Fruit fly (Drosophila melanogaster) whole organism, embryonic: ENCODE measurements around the gene Evi5.

ENCODE experiments used
- Atf6 ChIP-seq: fragments of 200-800 bp; sonication (Bioruptor generic); IDR thresholded peaks from 2 replicates; pipeline ENCODE4 v1.3.6; 2022; ENCODE audit warnings: missing biosample characterization, missing genetic modification characterization
- CG10209 ChIP-seq: fragments of 200-800 bp; sonication (Bioruptor generic); optimal IDR thresholded peaks from 3 replicates; lab custom pipeline; 2017; ENCODE audit warnings: missing biosample characterization, mild to moderate bottlenecking, missing genetic modification characterization, missing genetic modification reagents
- CG10274 ChIP-seq: fragments of 200-800 bp; sonication (Bioruptor generic); optimal IDR thresholded peaks from 3 replicates; lab custom pipeline; 2017; ENCODE audit warnings: missing biosample characterization, mild to moderate bottlenecking, missing genetic modification characterization
- CG11456 ChIP-seq: fragments of 200-800 bp; sonication (Bioruptor generic); IDR thresholded peaks from 3 replicates; pipeline ENCODE4 v1.3.6; 2022; ENCODE audit warnings: missing biosample characterization, missing genetic modification characterization
- CG1233 ChIP-seq: fragments of 200-800 bp; sonication (Bioruptor generic); optimal IDR thresholded peaks from 4 replicates; lab custom pipeline; 2018; ENCODE audit warnings: missing biosample characterization, mild to moderate bottlenecking, missing genetic modification characterization
- CG14014 ChIP-seq: fragments of 200-800 bp; sonication (Bioruptor generic); IDR thresholded peaks from 2 replicates; pipeline ENCODE4 v1.3.6; 2022; ENCODE audit warnings: missing biosample characterization, missing genetic modification characterization
- CG14860 ChIP-seq: fragments of 200-800 bp; sonication (Bioruptor generic); IDR thresholded peaks from 3 replicates; pipeline ENCODE4 v1.3.6; 2022; ENCODE audit warnings: missing biosample characterization, missing genetic modification characterization; ENCODE audit not compliant: partially characterized antibody
- CG14965 ChIP-seq: fragments of 200-800 bp; sonication (Bioruptor generic); optimal IDR thresholded peaks from 2 replicates; lab custom pipeline; 2016; ENCODE audit warnings: missing biosample characterization, missing genetic modification characterization, borderline replicate concordance
- CG15073 ChIP-seq: fragments of 200-800 bp; sonication (Bioruptor generic); optimal IDR thresholded peaks from 2 replicates; lab custom pipeline; 2016; ENCODE audit warnings: missing biosample characterization, missing genetic modification characterization
- CG1647 ChIP-seq: fragments of 200-800 bp; sonication (Bioruptor generic); optimal IDR thresholded peaks from 3 replicates; lab custom pipeline; 2016; ENCODE audit warnings: missing biosample characterization, missing genetic modification characterization
- CG33213 ChIP-seq: fragments of 200-800 bp; sonication (Bioruptor generic); optimal IDR thresholded peaks from 3 replicates; lab custom pipeline; 2016; ENCODE audit warnings: missing biosample characterization, missing genetic modification characterization
- CG4328 ChIP-seq: fragments of 200-800 bp; sonication (Bioruptor generic); optimal IDR thresholded peaks from 3 replicates; lab custom pipeline; 2017; ENCODE audit warnings: missing biosample characterization, missing genetic modification reagents, missing genetic modification characterization
- CG6765 ChIP-seq: fragments of 200-800 bp; sonication (Bioruptor generic); optimal IDR thresholded peaks from 3 replicates; lab custom pipeline; 2017; ENCODE audit warnings: missing biosample characterization, mild to moderate bottlenecking, missing genetic modification characterization
- CG7963 ChIP-seq: fragments of 200-800 bp; sonication (Bioruptor generic); IDR thresholded peaks from 3 replicates; pipeline ENCODE4 v1.3.6; 2022; ENCODE audit warnings: missing biosample characterization, missing genetic modification characterization; ENCODE audit not compliant: partially characterized antibody
- CG8089 ChIP-seq: fragments of 200-800 bp; sonication (Bioruptor generic); optimal IDR thresholded peaks from 3 replicates; lab custom pipeline; 2016; ENCODE audit warnings: missing biosample characterization, missing genetic modification characterization
- CG9609 ChIP-seq: fragments of 200-800 bp; sonication (Bioruptor generic); optimal IDR thresholded peaks from 3 replicates; lab custom pipeline; 2016; ENCODE audit warnings: missing biosample characterization, missing genetic modification characterization
- CG9797 ChIP-seq: fragments of 200-800 bp; sonication (Bioruptor generic); optimal IDR thresholded peaks from 3 replicates; lab custom pipeline; 2018; ENCODE audit warnings: missing biosample characterization, mild to moderate bottlenecking, missing genetic modification characterization
- Dbx ChIP-seq: fragments of 200-800 bp; sonication (Bioruptor generic); IDR thresholded peaks from 3 replicates; pipeline ENCODE4 v1.3.6; 2022; ENCODE audit warnings: missing biosample characterization, missing genetic modification characterization
- Deaf1 ChIP-seq: fragments of 200-800 bp; optimal IDR thresholded peaks from 3 replicates; lab custom pipeline; 2019; ENCODE audit warnings: missing biosample characterization, mild to moderate bottlenecking, missing genetic modification characterization, moderate library complexity
- HLH54F ChIP-seq: fragments of 200-800 bp; sonication (Bioruptor generic); optimal IDR thresholded peaks from 3 replicates; lab custom pipeline; 2016; ENCODE audit warnings: missing biosample characterization, missing genetic modification characterization
- HmgZ ChIP-seq: fragments of 200-800 bp; sonication (Bioruptor generic); optimal IDR thresholded peaks from 2 replicates; lab custom pipeline; 2018; ENCODE audit warnings: missing biosample characterization, mild to moderate bottlenecking, missing genetic modification characterization
- Lim3 ChIP-seq: fragments of 200-800 bp; sonication (Bioruptor generic); IDR thresholded peaks from 2 replicates; pipeline ENCODE4 v1.3.6; 2022; ENCODE audit warnings: missing biosample characterization, missing genetic modification characterization
- Max ChIP-seq: fragments of 200-800 bp; sonication (Bioruptor generic); optimal IDR thresholded peaks from 2 replicates; lab custom pipeline; 2016; ENCODE audit warnings: missing biosample characterization, mild to moderate bottlenecking, missing genetic modification characterization
- Mes4 ChIP-seq: fragments of 200-800 bp; sonication (Bioruptor generic); optimal IDR thresholded peaks from 2 replicates; lab custom pipeline; 2016; ENCODE audit warnings: missing biosample characterization, missing genetic modification characterization
- Nf-YC ChIP-seq: fragments of 200-800 bp; optimal IDR thresholded peaks from 3 replicates; lab custom pipeline; 2019; ENCODE audit warnings: missing biosample characterization, mild to moderate bottlenecking, missing genetic modification characterization, moderate library complexity
- Poxn ChIP-seq: fragments of 200-800 bp; sonication (Bioruptor generic); IDR thresholded peaks from 2 replicates; pipeline ENCODE4 v1.3.6; 2022; ENCODE audit warnings: missing biosample characterization, missing genetic modification characterization
- Stat92E ChIP-seq, 3 experiments: fragments of >200 bp in 2 of 3; fragments of 200-800 bp in 1 of 3; sonication (Bioruptor generic) in 1 of 3; optimal IDR thresholded peaks; 2 replicates each; lab custom pipeline; 2017 to 2019; ENCODE audit warnings: missing biosample characterization in 3 of 3, missing genetic modification characterization in 3 of 3, mild to moderate bottlenecking in 1 of 3, moderate library complexity in 1 of 3
- Taf1 ChIP-seq: fragments of 200-800 bp; sonication (Bioruptor generic); IDR thresholded peaks from 2 replicates; pipeline ENCODE4 v1.3.6; 2022; ENCODE audit warnings: missing biosample characterization, missing genetic modification characterization
- Vsx1 ChIP-seq: fragments of 200-800 bp; sonication (Bioruptor generic); optimal IDR thresholded peaks from 2 replicates; lab custom pipeline; 2017; ENCODE audit warnings: missing biosample characterization, mild to moderate bottlenecking, missing genetic modification characterization, missing genetic modification reagents
- Xbp1 ChIP-seq: fragments of 200-800 bp; sonication (Bioruptor generic); optimal IDR thresholded peaks from 3 replicates; lab custom pipeline; 2016; ENCODE audit warnings: missing biosample characterization, mild to moderate bottlenecking, missing genetic modification characterization
- aop ChIP-seq: fragments of 200-800 bp; sonication (Bioruptor generic); IDR thresholded peaks from 2 replicates; pipeline ENCODE4 v1.3.6; 2022; ENCODE audit warnings: missing biosample characterization, missing genetic modification characterization
- ara ChIP-seq: fragments of 200-800 bp; sonication (Bioruptor generic); IDR thresholded peaks from 2 replicates; pipeline ENCODE4 v1.3.6; 2022; ENCODE audit warnings: missing biosample characterization, missing genetic modification characterization
- bowl ChIP-seq: fragments of 200-800 bp; sonication (Bioruptor generic); IDR thresholded peaks from 2 replicates; pipeline ENCODE4 v1.3.6; 2022; ENCODE audit warnings: missing biosample characterization, missing genetic modification characterization
- cas ChIP-seq: fragments of 200-800 bp; sonication (Bioruptor generic); IDR thresholded peaks from 2 replicates; pipeline ENCODE4 v1.3.6; 2022; ENCODE audit warnings: missing biosample characterization, missing genetic modification characterization
- chinmo ChIP-seq: fragments of 200-800 bp; sonication (Bioruptor generic); IDR thresholded peaks from 4 replicates; pipeline ENCODE4 v1.3.6; 2022; ENCODE audit warnings: missing biosample characterization, missing genetic modification characterization; ENCODE audit not compliant: partially characterized antibody
- dmrt11E ChIP-seq: fragments of 200-800 bp; sonication (Bioruptor generic); optimal IDR thresholded peaks from 3 replicates; lab custom pipeline; 2018; ENCODE audit warnings: missing biosample characterization, mild to moderate bottlenecking, missing genetic modification characterization, moderate library complexity
- gfzf ChIP-seq: fragments of 200-800 bp; sonication (Bioruptor generic); optimal IDR thresholded peaks from 2 replicates; lab custom pipeline; 2016; ENCODE audit warnings: missing biosample characterization, mild to moderate bottlenecking, missing genetic modification characterization, moderate library complexity
- inv ChIP-seq: fragments of 200-800 bp; sonication (Bioruptor generic); IDR thresholded peaks from 2 replicates; pipeline ENCODE4 v1.3.6; 2022; ENCODE audit warnings: missing biosample characterization, missing genetic modification characterization; ENCODE audit not compliant: partially characterized antibody
- jing ChIP-seq: fragments of 200-800 bp; sonication (Bioruptor generic); optimal IDR thresholded peaks from 2 replicates; lab custom pipeline; 2018; ENCODE audit warnings: missing biosample characterization, mild to moderate bottlenecking, missing genetic modification characterization
- mld ChIP-seq: fragments of 200-800 bp; sonication (Bioruptor generic); IDR thresholded peaks from 3 replicates; pipeline ENCODE4 v1.3.6; 2022; ENCODE audit warnings: missing biosample characterization, missing genetic modification characterization; ENCODE audit not compliant: partially characterized antibody
- otp ChIP-seq: fragments of 200-800 bp; sonication (Bioruptor generic); IDR thresholded peaks from 3 replicates; pipeline ENCODE4, ENCODE4 v1.3.6; 2022; ENCODE audit warnings: missing biosample characterization, missing genetic modification characterization
- p53 ChIP-seq: fragments of 200-800 bp; sonication (Bioruptor generic); optimal IDR thresholded peaks from 2 replicates; lab custom pipeline; 2016; ENCODE audit warnings: missing biosample characterization, missing genetic modification characterization
- pfk ChIP-seq: fragments of 200-800 bp; sonication (Bioruptor generic); optimal IDR thresholded peaks from 2 replicates; lab custom pipeline; 2018; ENCODE audit warnings: missing biosample characterization, mild to moderate bottlenecking, missing genetic modification characterization, moderate library complexity
- pho ChIP-seq: fragments of 200-800 bp; sonication (Bioruptor generic); optimal IDR thresholded peaks from 2 replicates; lab custom pipeline; 2016; ENCODE audit warnings: missing biosample characterization, missing genetic modification characterization
- pros ChIP-seq: fragments of 200-800 bp; sonication (Bioruptor generic); optimal IDR thresholded peaks from 3 replicates; lab custom pipeline; 2019; ENCODE audit warnings: missing biosample characterization, mild to moderate bottlenecking, missing genetic modification characterization, moderate library complexity
- schlank ChIP-seq: fragments of 200-800 bp; sonication (Bioruptor generic); optimal IDR thresholded peaks from 2 replicates; lab custom pipeline; 2018; ENCODE audit warnings: missing biosample characterization, mild to moderate bottlenecking, missing genetic modification characterization
- slbo ChIP-seq: fragments of 200-800 bp; sonication (Bioruptor generic); IDR thresholded peaks from 2 replicates; pipeline ENCODE4 v1.3.6; 2022; ENCODE audit warnings: missing biosample characterization, missing genetic modification characterization
- sna ChIP-seq: fragments of 200-800 bp; sonication (Bioruptor generic); IDR thresholded peaks from 2 replicates; pipeline ENCODE4 v1.3.6; 2022; ENCODE audit warnings: missing biosample characterization, missing genetic modification characterization; ENCODE audit not compliant: partially characterized antibody
- tap ChIP-seq: fragments of 200-800 bp; optimal IDR thresholded peaks from 3 replicates; lab custom pipeline; 2019; ENCODE audit warnings: missing biosample characterization, mild to moderate bottlenecking, missing genetic modification characterization, moderate library complexity

The Evi5 gene

dm6 chrX:11454189-11454882 is at the start of gene Evi5, which contains the start of gene HP5 (continued):
- TF ChIP-seq Lim3 (GFP tag; lab: Robert Waterston, UW) (no peak), aop (0 out of 2 replicates have a peak, but pooled peaks have one; percentile 9), CG33213 (GFP tag; lab: Kevin White, UChicago) (peak; percentile 55), CG14965 (GFP tag; lab: Kevin White, UChicago) (no peak), HmgZ (peak; percentile 37), Taf1 (GFP tag; lab: Robert Waterston, UW) (peak; percentile 54; the same call in 1 of the 2 replicates), gfzf (GFP tag; lab: Kevin White, UChicago) (peak; percentile 94), CG9609 (GFP tag; lab: Kevin White, UChicago) (peak; percentile 32), HLH54F (GFP tag; lab: Kevin White, UChicago) (peak; percentile 56), inv (GFP tag; lab: Robert Waterston, UW) (peak; percentile 44), Deaf1 (peak; percentile 63), Poxn (GFP tag; lab: Robert Waterston, UW) (no peak), Vsx1 (GFP tag; lab: Kevin White, UChicago) (no peak), pfk (GFP tag; lab: Kevin White, UChicago) (no peak), CG14860 (GFP tag; lab: Robert Waterston, UW) (no peak), Dbx (GFP tag; lab: Robert Waterston, UW) (no peak; the same call in 2 of the 3 replicates), Nf-YC (tag; lab: Kevin White, UChicago) (peak; percentile 32), otp (GFP tag; lab: Robert Waterston, UW) (0 out of 3 replicates have a peak, but pooled peaks have one; percentile 22), slbo (GFP tag; lab: Robert Waterston, UW) (peak; percentile 85), ara (no peak), CG8089 (GFP tag; lab: Kevin White, UChicago) (peak; percentile 9), CG11456 (GFP tag; lab: Robert Waterston, UW) (peak; percentile 77; the same call in 2 of the 3 replicates), CG7963 (GFP tag; lab: Robert Waterston, UW) (peak; percentile 57; the same call in 1 of the 3 replicates), CG15073 (GFP tag; lab: Kevin White, UChicago) (no peak), mld (no peak), cas (GFP tag; lab: Robert Waterston, UW) (peak; percentile 12; the same call in 1 of the 2 replicates), CG1647 (GFP tag; lab: Kevin White, UChicago) (no peak), CG1233 (GFP tag; lab: Kevin White, UChicago) (peak; percentile 56), CG10209 (no peak), sna (GFP tag; lab: Robert Waterston, UW) (no peak), jing (no peak), pros (GFP tag; lab: Kevin White, UChicago) (no peak), CG14014 (GFP tag; lab: Robert Waterston, UW) (peak; percentile 63; the same call in 1 of the 2 replicates), Stat92E (GFP tag; optimal IDR thresholded peaks at IDR 0.05; lab: Kevin White, UChicago) (no peak), CG6765 (no peak), tap (tag; lab: Kevin White, UChicago) (no peak), bowl (GFP tag; lab: Robert Waterston, UW) (no peak), pho (GFP tag; lab: Kevin White, UChicago) (peak; percentile 45), Mes4 (GFP tag; lab: Kevin White, UChicago) (no peak), chinmo (GFP tag; lab: Robert Waterston, UW) (0 out of 4 replicates have a peak, but pooled peaks have one; percentile 49), schlank (no peak), dmrt11E (tag; lab: Kevin White, UChicago) (no peak), p53 (GFP tag; lab: Kevin White, UChicago) (no peak), CG10274 (no peak), Max (GFP tag; lab: Kevin White, UChicago) (peak; percentile 2), CG4328 (no peak), CG9797 (peak; percentile 87), Atf6 (peak; percentile 49; the same call in 1 of the 2 replicates), Xbp1 (GFP tag; lab: Kevin White, UChicago) (peak; percentile 53)
